Fruit fly (Drosophila melanogaster): ENCODE results near the gene KLHL18.
A peak's percentile ranks its signal among the peaks of the same experiment; 100 is the strongest.

KLHL18 gene

DNA sequence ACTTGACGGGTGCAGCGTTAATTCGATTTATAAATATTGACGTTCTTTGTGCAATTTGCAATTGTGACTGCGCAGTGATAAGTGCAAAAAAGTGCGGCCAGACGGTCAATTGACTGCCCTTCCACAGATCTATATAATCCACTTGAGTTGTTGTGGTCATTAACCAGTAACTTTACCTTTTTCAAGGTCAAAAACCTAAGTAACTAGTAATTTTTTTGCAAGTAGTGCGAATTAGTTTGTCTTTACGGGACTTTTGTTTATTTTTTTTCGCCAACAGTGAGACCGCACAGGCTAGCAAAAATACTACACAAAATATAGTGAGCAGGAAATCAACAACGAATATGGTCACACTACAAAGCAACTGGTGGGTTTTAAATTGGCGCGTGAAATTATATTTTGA, 35.6 kb downstream of the KLHL18 start, which contains the start of gene Tango9 (continued):
- TF ChIP-seq fru (optimal IDR thresholded peaks at IDR 0.05) = no peak
- no peak for TF ChIP-seq CG11560 (tag; IDR thresholded peaks at IDR 0.05)
- no peak for TF ChIP-seq pnt (GFP tag; optimal IDR thresholded peaks at IDR 0.05)
- TF ChIP-seq org-1 (GFP tag; optimal IDR thresholded peaks at IDR 0.05) = no peak
- TF ChIP-seq Hmx (GFP tag; optimal IDR thresholded peaks at IDR 0.05) = no peak
- TF ChIP-seq pita (GFP tag; optimal IDR thresholded peaks at IDR 0.05) = no peak
- TF ChIP-seq CG1792 (GFP tag; optimal IDR thresholded peaks at IDR 0.05) = no peak
- no peak for TF ChIP-seq ato (GFP tag; IDR thresholded peaks at IDR 0.05; ENCODE audit: partially characterized antibody)
- no peak for TF ChIP-seq gcm (GFP tag; optimal IDR thresholded peaks at IDR 0.05)
- TF ChIP-seq CG15514 (GFP tag; optimal IDR thresholded peaks at IDR 0.05) = peak; percentile 62
- TF ChIP-seq gfzf (GFP tag; optimal IDR thresholded peaks at IDR 0.05) = peak; percentile 92
- peak; percentile 78 for TF ChIP-seq MBD-R2 (GFP tag; IDR thresholded peaks at IDR 0.05)
- TF ChIP-seq CG12659 (GFP tag; optimal IDR thresholded peaks at IDR 0.05) = peak; percentile 31
- no peak for TF ChIP-seq CG11247 (GFP tag; IDR thresholded peaks at IDR 0.05)
- no peak for TF ChIP-seq fd96Cb (tag; optimal IDR thresholded peaks at IDR 0.05)
- TF ChIP-seq Hr39 (optimal IDR thresholded peaks at IDR 0.05) = no peak
- no peak for TF ChIP-seq CG1647 (GFP tag; optimal IDR thresholded peaks at IDR 0.05)
- TF ChIP-seq jumu (GFP tag; optimal IDR thresholded peaks at IDR 0.05) = no peak
- no peak for TF ChIP-seq D19A (tag; optimal IDR thresholded peaks at IDR 0.05)
- no peak for TF ChIP-seq CG9932 (GFP tag; IDR thresholded peaks at IDR 0.05)
- TF ChIP-seq CG12219 (GFP tag; optimal IDR thresholded peaks at IDR 0.05) = no peak
- no peak for TF ChIP-seq CG4404 (GFP tag; IDR thresholded peaks at IDR 0.05)
- peak; percentile 87 for TF ChIP-seq pzg (GFP tag; optimal IDR thresholded peaks at IDR 0.05)
- TF ChIP-seq CG5245 (GFP tag; optimal IDR thresholded peaks at IDR 0.05) = no peak
- TF ChIP-seq CG8765 (GFP tag; IDR thresholded peaks at IDR 0.05) = no peak
- TF ChIP-seq CG31365 (tag; optimal IDR thresholded peaks at IDR 0.05) = no peak
- TF ChIP-seq CrebB (tag; optimal IDR thresholded peaks at IDR 0.05) = no peak
- TF ChIP-seq CG7987 (GFP tag; optimal IDR thresholded peaks at IDR 0.05) = no peak
- no peak for TF ChIP-seq fd102C (GFP tag; optimal IDR thresholded peaks at IDR 0.05)
- TF ChIP-seq YL-1 (GFP tag; optimal IDR thresholded peaks at IDR 0.05) = peak; percentile 39
- no peak for TF ChIP-seq Hr51 (GFP tag; optimal IDR thresholded peaks at IDR 0.05)
- TF ChIP-seq jing (GFP tag; optimal IDR thresholded peaks at IDR 0.05) = no peak
- no peak for TF ChIP-seq ap (GFP tag; IDR thresholded peaks at IDR 0.05)
- TF ChIP-seq peb (GFP tag; IDR thresholded peaks at IDR 0.05) = no peak
- peak; percentile 94 for TF ChIP-seq kah (GFP tag; optimal IDR thresholded peaks at IDR 0.05)
- no peak for TF ChIP-seq CG9609 (GFP tag; optimal IDR thresholded peaks at IDR 0.05)
- TF ChIP-seq CG30020 (tag; optimal IDR thresholded peaks at IDR 0.05) = peak; percentile 11
- TF ChIP-seq Camta (GFP tag; optimal IDR thresholded peaks at IDR 0.05) = no peak
- no peak for TF ChIP-seq Gsc (GFP tag; IDR thresholded peaks at IDR 0.05)
- no peak for TF ChIP-seq cad (GFP tag; optimal IDR thresholded peaks at IDR 0.05)
- no peak for TF ChIP-seq Fer2 (tag; optimal IDR thresholded peaks at IDR 0.05)
- no peak for TF ChIP-seq disco-r (GFP tag; optimal IDR thresholded peaks at IDR 0.05)
- no peak for TF ChIP-seq pan (optimal IDR thresholded peaks at IDR 0.05)
- no peak for TF ChIP-seq pan (GFP tag; optimal IDR thresholded peaks at IDR 0.05 in 1 of 2, IDR thresholded peaks at IDR 0.05 in 1 of 2)
- peak; percentile 19 for TF ChIP-seq CG12299 (tag; optimal IDR thresholded peaks at IDR 0.05)
- TF ChIP-seq Lhr (GFP tag; optimal IDR thresholded peaks at IDR 0.05) = peak; percentile 48
- no peak for TF ChIP-seq lab (GFP tag; optimal IDR thresholded peaks at IDR 0.05)
- no peak for TF ChIP-seq CG16779 (GFP tag; IDR thresholded peaks at IDR 0.05)
- peak; percentile 55 for TF ChIP-seq Sin3A (optimal IDR thresholded peaks at IDR 0.05)
- TF ChIP-seq Atf3 (GFP tag; optimal IDR thresholded peaks at IDR 0.05) = no peak
- TF ChIP-seq Hr78 (GFP tag; optimal IDR thresholded peaks at IDR 0.05) = no peak
- TF ChIP-seq Gug (GFP tag; IDR thresholded peaks at IDR 0.05) = no peak
- TF ChIP-seq CG11696 (GFP tag; IDR thresholded peaks at IDR 0.05) = no peak
